Worm (Caenorhabditis elegans): Measurements from ENCODE around the gene Y40A1A.2.
"Not testable (repeated sequence)": the region's sequence is repeated elsewhere in the genome, so short reads cannot be mapped to it uniquely, and the experiment has no call there.

- TF ChIP-seq ama-1 (optimal IDR thresholded peaks at IDR 0.05); aly-1 (tag; optimal IDR thresholded peaks at IDR 0.05); F13C5.2 (tag; optimal IDR thresholded peaks at IDR 0.05): not testable (repeated sequence)
These were observed 35.8 kb downstream of the Y40A1A.2 start, which contains the start of gene Y102A11A.2 for ce11 chrX:2026342-2026741.

Measured in whole organism, early embryonic.